2 fruit fly cellular contexts compared by ENCODE assay signal in the genomic region with DNA sequence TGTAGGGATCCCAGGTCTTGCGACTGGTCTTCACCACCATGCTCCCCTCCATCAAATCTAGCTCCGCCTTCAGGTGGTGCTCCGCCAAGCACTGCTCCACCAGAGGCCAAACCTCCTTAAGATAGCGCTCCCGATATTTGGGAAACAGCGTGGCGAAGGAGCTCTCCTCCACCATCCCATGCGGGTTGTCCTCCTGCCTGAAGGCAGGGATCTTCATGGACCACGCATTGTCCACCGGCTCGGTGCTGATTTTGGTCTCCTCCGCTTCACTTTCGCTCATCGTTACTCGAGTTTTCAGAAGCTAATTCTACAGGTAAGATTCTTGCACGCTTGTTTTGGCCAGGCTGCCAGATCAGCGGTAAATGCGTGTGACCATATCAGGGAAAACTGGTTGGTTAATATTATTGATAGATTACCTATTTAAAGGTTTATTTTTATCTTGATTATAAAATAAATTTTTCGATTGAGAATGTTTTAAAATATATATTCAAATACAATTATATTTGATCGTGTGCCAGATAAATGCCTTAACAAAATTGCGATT.
TF ChIP-seq lines count a peak whose summit lies in the region.

A gene (minus strand): TSS at position 361 of the 544 bp plus-strand sequence.

TF ChIP-seq in whole organism, embryonic, 481 proteins besides CTCF, POLR2A, EP300 and RAD21 (continued from another document and continues in another):
- no peak for TF ChIP-seq Hr51 (GFP tag; optimal IDR thresholded peaks at IDR 0.05; lab: Kevin White, UChicago)
- TF ChIP-seq Ssrp (tag; optimal IDR thresholded peaks at IDR 0.05; lab: Kevin White, UChicago): no peak
- no peak for TF ChIP-seq CG12104 (GFP tag; optimal IDR thresholded peaks at IDR 0.05; lab: Kevin White, UChicago)
- TF ChIP-seq dm (GFP tag; optimal IDR thresholded peaks at IDR 0.05; lab: Kevin White, UChicago): peak; percentile 73
- TF ChIP-seq Vsx1 (GFP tag; optimal IDR thresholded peaks at IDR 0.05; lab: Kevin White, UChicago): peak; percentile 30
- TF ChIP-seq stwl (tag; optimal IDR thresholded peaks at IDR 0.05; lab: Kevin White, UChicago): peak; percentile 24
- no peak for TF ChIP-seq shn (GFP tag; optimal IDR thresholded peaks at IDR 0.05; lab: Kevin White, UChicago)
- TF ChIP-seq ci (GFP tag; IDR thresholded peaks at IDR 0.05; lab: Robert Waterston, UW): 0 out of 3 replicates have a peak, but pooled peaks have one; percentile 43
- peak; percentile 75 for TF ChIP-seq Med (GFP tag; lab: Kevin White, UChicago)
- TF ChIP-seq tna (GFP tag; IDR thresholded peaks at IDR 0.05; lab: Robert Waterston, UW; ENCODE audit: partially characterized antibody): no peak
- TF ChIP-seq sc (optimal IDR thresholded peaks at IDR 0.05; lab: Kevin White, UChicago): no peak
- TF ChIP-seq sc (GFP tag; optimal IDR thresholded peaks at IDR 0.05; lab: Kevin White, UChicago): no peak
- no peak for TF ChIP-seq CG9876 (GFP tag; optimal IDR thresholded peaks at IDR 0.05; lab: Kevin White, UChicago)
- TF ChIP-seq Hr39 (optimal IDR thresholded peaks at IDR 0.05; lab: Kevin White, UChicago): no peak
- peak; percentile 15 for TF ChIP-seq CG18262 (tag; optimal IDR thresholded peaks at IDR 0.05; lab: Kevin White, UChicago)
- TF ChIP-seq HmgD (GFP tag; optimal IDR thresholded peaks at IDR 0.05; lab: Kevin White, UChicago): no peak
- TF ChIP-seq prd (optimal IDR thresholded peaks at IDR 0.05; lab: Kevin White, UChicago): no peak
- 0 out of 3 replicates have a peak, but pooled peaks have one; percentile 23 for TF ChIP-seq prd (GFP tag; IDR thresholded peaks at IDR 0.05; lab: Robert Waterston, UW)
- no peak for TF ChIP-seq D19B (GFP tag; optimal IDR thresholded peaks at IDR 0.05; lab: Kevin White, UChicago)
- no peak for TF ChIP-seq CG6689 (GFP tag; IDR thresholded peaks at IDR 0.05; lab: Robert Waterston, UW)
- TF ChIP-seq CG4617 (GFP tag; optimal IDR thresholded peaks at IDR 0.05; lab: Kevin White, UChicago; ENCODE audit: borderline replicate concordance): peak; percentile 59
- TF ChIP-seq E2f2 (GFP tag; IDR thresholded peaks at IDR 0.05; lab: Robert Waterston, UW): no peak; the same call in 1 of the 2 replicates
- TF ChIP-seq croc (GFP tag; conservative IDR thresholded peaks at IDR 0.05; lab: Robert Waterston, UW): no peak
- no peak for TF ChIP-seq CG6654 (GFP tag; optimal IDR thresholded peaks at IDR 0.05; lab: Kevin White, UChicago)
- TF ChIP-seq CG4854 (GFP tag; optimal IDR thresholded peaks at IDR 0.05; lab: Kevin White, UChicago): no peak
- TF ChIP-seq CG6254 (GFP tag; optimal IDR thresholded peaks at IDR 0.05; lab: Kevin White, UChicago): no peak
- no peak for TF ChIP-seq nau (GFP tag; optimal IDR thresholded peaks at IDR 0.05; lab: Kevin White, UChicago)
- TF ChIP-seq CG15514 (GFP tag; optimal IDR thresholded peaks at IDR 0.05; lab: Kevin White, UChicago): peak; percentile 6
- TF ChIP-seq Oaz (GFP tag; IDR thresholded peaks at IDR 0.05; lab: Robert Waterston, UW): no peak
- peak; percentile 26; the same call in 1 of the 2 replicates for TF ChIP-seq Bgb (GFP tag; IDR thresholded peaks at IDR 0.05; lab: Robert Waterston, UW; ENCODE audit: partially characterized antibody)
- TF ChIP-seq CG31388 (GFP tag; optimal IDR thresholded peaks at IDR 0.05; lab: Kevin White, UChicago): no peak
- TF ChIP-seq pzg (GFP tag; optimal IDR thresholded peaks at IDR 0.05; lab: Kevin White, UChicago): peak; percentile 37
- peak; percentile 53; the same call in 1 of the 3 replicates for TF ChIP-seq CG6791 (GFP tag; IDR thresholded peaks at IDR 0.05; lab: Robert Waterston, UW; ENCODE audit: partially characterized antibody)
- no peak for TF ChIP-seq yki (optimal IDR thresholded peaks at IDR 0.05; lab: Kevin White, UChicago)
- TF ChIP-seq CG9932 (GFP tag; IDR thresholded peaks at IDR 0.05; lab: Robert Waterston, UW): peak; percentile 58
- TF ChIP-seq Dip3 (GFP tag; optimal IDR thresholded peaks at IDR 0.05; lab: Kevin White, UChicago): no peak
- no peak for TF ChIP-seq Ravus (GFP tag; IDR thresholded peaks at IDR 0.05; lab: Robert Waterston, UW)
- no peak for TF ChIP-seq CG10959 (GFP tag; IDR thresholded peaks at IDR 0.05; lab: Robert Waterston, UW)
- TF ChIP-seq Adf1 (GFP tag; IDR thresholded peaks at IDR 0.05; lab: Robert Waterston, UW): no peak
- TF ChIP-seq CG15073 (GFP tag; optimal IDR thresholded peaks at IDR 0.05; lab: Kevin White, UChicago): no peak
- TF ChIP-seq run (tag; optimal IDR thresholded peaks at IDR 0.05; lab: Kevin White, UChicago): no peak
- peak; percentile 8 for TF ChIP-seq Hr3 (GFP tag; optimal IDR thresholded peaks at IDR 0.05; lab: Kevin White, UChicago)
- TF ChIP-seq CG17912 (GFP tag; optimal IDR thresholded peaks at IDR 0.05; lab: Kevin White, UChicago): no peak
- peak; percentile 22 for TF ChIP-seq CG2120 (GFP tag; optimal IDR thresholded peaks at IDR 0.05; lab: Kevin White, UChicago)
- TF ChIP-seq Nf-YB (GFP tag; optimal IDR thresholded peaks at IDR 0.05; lab: Kevin White, UChicago): no peak
- TF ChIP-seq Dll (GFP tag; IDR thresholded peaks at IDR 0.05; lab: Robert Waterston, UW; ENCODE audit: partially characterized antibody): 0 out of 4 replicates have a peak, but pooled peaks have one; percentile 27
- TF ChIP-seq crp (GFP tag; optimal IDR thresholded peaks at IDR 0.05; lab: Kevin White, UChicago): no peak
- TF ChIP-seq CG11723 (GFP tag; optimal IDR thresholded peaks at IDR 0.05; lab: Kevin White, UChicago): no peak
- TF ChIP-seq CG14014 (GFP tag; IDR thresholded peaks at IDR 0.05; lab: Robert Waterston, UW): peak; percentile 33; the same call in 1 of the 2 replicates
- peak; percentile 57 for TF ChIP-seq row (GFP tag; IDR thresholded peaks at IDR 0.05; lab: Robert Waterston, UW)
- peak; percentile 66 for TF ChIP-seq slbo (GFP tag; IDR thresholded peaks at IDR 0.05; lab: Robert Waterston, UW)
- peak; percentile 16 for TF ChIP-seq CG2712 (tag; optimal IDR thresholded peaks at IDR 0.05; lab: Kevin White, UChicago)
- TF ChIP-seq CG32532 (GFP tag; IDR thresholded peaks at IDR 0.05; lab: Robert Waterston, UW): 0 out of 2 replicates have a peak, but pooled peaks have one; percentile 18
- peak; percentile 25; the same call in 1 of the 2 replicates for TF ChIP-seq vvl (GFP tag; IDR thresholded peaks at IDR 0.05; lab: Robert Waterston, UW)
- TF ChIP-seq CG12659 (GFP tag; optimal IDR thresholded peaks at IDR 0.05; lab: Kevin White, UChicago): peak; percentile 22
- no peak for TF ChIP-seq kah (GFP tag; optimal IDR thresholded peaks at IDR 0.05; lab: Kevin White, UChicago)
- TF ChIP-seq CG13424 (tag; optimal IDR thresholded peaks at IDR 0.05; lab: Kevin White, UChicago): peak; percentile 48
- TF ChIP-seq mam (GFP tag; optimal IDR thresholded peaks at IDR 0.05; lab: Kevin White, UChicago): peak; percentile 13
- peak; percentile 20 for TF ChIP-seq CG13894 (tag; optimal IDR thresholded peaks at IDR 0.05; lab: Kevin White, UChicago)
- no peak for TF ChIP-seq CG33213 (GFP tag; optimal IDR thresholded peaks at IDR 0.05; lab: Kevin White, UChicago)
- TF ChIP-seq Fer3 (tag; optimal IDR thresholded peaks at IDR 0.05; lab: Kevin White, UChicago): peak; percentile 10
- TF ChIP-seq lilli (GFP tag; optimal IDR thresholded peaks at IDR 0.05; lab: Kevin White, UChicago): peak; percentile 9

TF ChIP-seq in whole organism, prepupa, 60 proteins besides CTCF, POLR2A, EP300 and RAD21 (continued from another document):
- TF ChIP-seq spab (GFP tag; optimal IDR thresholded peaks at IDR 0.05; lab: Kevin White, UChicago) (no peak), lz (GFP tag; optimal IDR thresholded peaks at IDR 0.05; lab: Kevin White, UChicago) (no peak), svp (GFP tag; lab: Kevin White, UChicago) (no peak), CG6792 (GFP tag; optimal IDR thresholded peaks at IDR 0.05; lab: Kevin White, UChicago) (no peak), CG31627 (GFP tag; optimal IDR thresholded peaks at IDR 0.05; lab: Kevin White, UChicago) (peak; percentile 15), CG4318 (GFP tag; optimal IDR thresholded peaks at IDR 0.05; lab: Kevin White, UChicago) (no peak), OdsH (GFP tag; optimal IDR thresholded peaks at IDR 0.05; lab: Kevin White, UChicago) (no peak), CG6808 (GFP tag; optimal IDR thresholded peaks at IDR 0.05; lab: Kevin White, UChicago) (no peak)
TF ChIP-seq in whole organism, prepupa: peak in this region for 6.
